Worm (Caenorhabditis elegans) whole organism, dauer: ENCODE results near the gene ucr-2.2.

Experiments used
- unc-62 ChIP-seq: sonication (generic microtip); optimal IDR thresholded peaks from 2 replicates; lab custom pipeline; 2017; ENCODE audit warnings: missing biosample characterization, missing genetic modification reagents, missing genetic modification characterization

ucr-2.2 gene

ce11 chrX:15213182-15213829, 39.6 kb downstream of the ucr-2.2 start, which contains the start of the genes H03A11.13 and famk-1:
TSS of gene H03A11.13 (minus strand) at chrX:15213232.
TSS of gene famk-1 (minus strand) at chrX:15213259.
- TF ChIP-seq unc-62 (GFP tag; lab: Kevin White, UChicago) = no peak

- TF ChIP-seq unc-62 (GFP tag; lab: Kevin White, UChicago) = no peak
These were observed 41.6 kb downstream of the ucr-2.2 start for ce11 chrX:15215272-15215671.

ce11 chrX:15221107-15221506, 47.4 kb downstream of the ucr-2.2 start:
- no peak for TF ChIP-seq unc-62 (GFP tag; lab: Kevin White, UChicago)

- no peak for TF ChIP-seq unc-62 (GFP tag; lab: Kevin White, UChicago)
These were observed 48.3 kb downstream of the ucr-2.2 start for ce11 chrX:15221865-15222551.

- TF ChIP-seq unc-62 (GFP tag; lab: Kevin White, UChicago) = no peak
These were observed 49.1 kb downstream of the ucr-2.2 start for ce11 chrX:15222789-15223188.

ce11 chrX:15224128-15224527, 50.4 kb downstream of the ucr-2.2 start:
- TF ChIP-seq unc-62 (GFP tag; lab: Kevin White, UChicago) = no peak

- no peak for TF ChIP-seq unc-62 (GFP tag; lab: Kevin White, UChicago)
These were observed 51.5 kb downstream of the ucr-2.2 start for ce11 chrX:15225180-15225724.
